Worm (Caenorhabditis elegans): ENCODE results near the gene C10G8.4.

The C10G8.4 gene

ce11 chrV:5330967-5331366 lies 19.2 kb downstream of the C10G8.4 start, which contains the start of gene srg-26:
srg-26 (plus strand) TSS chrV:5331267.
- TF ChIP-seq efl-1 (optimal IDR thresholded peaks at IDR 0.05) (no peak), efl-1 (GFP tag; optimal IDR thresholded peaks at IDR 0.05 in 1 of 2) (peak in 1 of 2 experiments; percentile 54), isw-1 (GFP tag; IDR thresholded peaks at IDR 0.05) (no peak), mab-9 (GFP tag; IDR thresholded peaks at IDR 0.05) (no peak), zag-1 (tag; optimal IDR thresholded peaks at IDR 0.05) (no peak), xbp-1 (tag; optimal IDR thresholded peaks at IDR 0.05) (no peak)

- TF ChIP-seq C16A3.4 (tag; optimal IDR thresholded peaks at IDR 0.05) (no peak), nhr-76 (tag; optimal IDR thresholded peaks at IDR 0.05) (no peak), F16B12.6 (tag; optimal IDR thresholded peaks at IDR 0.05) (no peak), mab-9 (GFP tag; IDR thresholded peaks at IDR 0.05) (no peak), pax-3 (tag; optimal IDR thresholded peaks at IDR 0.05) (no peak), zip-4 (GFP tag; optimal IDR thresholded peaks at IDR 0.05) (no peak), unc-98 (GFP tag; IDR thresholded peaks at IDR 0.05) (no peak), aha-1 (tag; optimal IDR thresholded peaks at IDR 0.05) (no peak), nhr-47 (tag; optimal IDR thresholded peaks at IDR 0.05) (no peak), xbp-1 (tag; optimal IDR thresholded peaks at IDR 0.05) (no peak), nhr-77 (tag; optimal IDR thresholded peaks at IDR 0.05) (no peak), blmp-1 (tag; optimal IDR thresholded peaks at IDR 0.05) (no peak), fos-1 (tag; optimal IDR thresholded peaks at IDR 0.05) (no peak), fkh-4 (tag; optimal IDR thresholded peaks at IDR 0.05; ENCODE audit: borderline replicate concordance) (no peak), hlh-4 (tag; optimal IDR thresholded peaks at IDR 0.05) (no peak), rnt-1 (tag; optimal IDR thresholded peaks at IDR 0.05) (no peak), nhr-11 (tag; optimal IDR thresholded peaks at IDR 0.05) (no peak), nhr-28 (tag; optimal IDR thresholded peaks at IDR 0.05) (no peak), ceh-63 (GFP tag; optimal IDR thresholded peaks at IDR 0.05) (no peak)
These were observed 22.9 kb downstream of the C10G8.4 start, which contains the start of gene srg-28 for ce11 chrV:5334588-5334987. srg-28 (plus strand) TSS chrV:5334888.

- TF ChIP-seq efl-1 (optimal IDR thresholded peaks at IDR 0.05) (no peak), efl-1 (GFP tag; optimal IDR thresholded peaks at IDR 0.05 in 1 of 2) (peak in 1 of 2 experiments; percentile 15), nhr-84 (tag; optimal IDR thresholded peaks at IDR 0.05) (no peak), ceh-8 (GFP tag; optimal IDR thresholded peaks at IDR 0.05) (peak; percentile 3)
These were observed 25.1 kb downstream of the C10G8.4 start, which contains the start of gene srg-29 for ce11 chrV:5336884-5337283. srg-29 (plus strand) TSS chrV:5337184.

- no peak for TF ChIP-seq lin-15B (tag; optimal IDR thresholded peaks at IDR 0.05)
- TF ChIP-seq zip-4 (GFP tag; optimal IDR thresholded peaks at IDR 0.05) = no peak
- no peak for TF ChIP-seq blmp-1 (tag; optimal IDR thresholded peaks at IDR 0.05)
- no peak for TF ChIP-seq nhr-76 (tag; optimal IDR thresholded peaks at IDR 0.05)
- TF ChIP-seq tlp-1 (tag; optimal IDR thresholded peaks at IDR 0.05) = no peak
- TF ChIP-seq efl-3 (GFP tag; optimal IDR thresholded peaks at IDR 0.05) = no peak
- TF ChIP-seq mab-9 (GFP tag; IDR thresholded peaks at IDR 0.05) = no peak
- no peak for TF ChIP-seq unc-62 (GFP tag; optimal IDR thresholded peaks at IDR 0.05)
- TF ChIP-seq mdl-1 (tag; optimal IDR thresholded peaks at IDR 0.05) = no peak
- no peak for TF ChIP-seq ceh-88 (GFP tag; IDR thresholded peaks at IDR 0.05)
- no peak for TF ChIP-seq lin-39 (tag; optimal IDR thresholded peaks at IDR 0.05)
- TF ChIP-seq snu-23 (GFP tag; optimal IDR thresholded peaks at IDR 0.05) = no peak
- TF ChIP-seq C16A3.4 (tag; optimal IDR thresholded peaks at IDR 0.05) = no peak
- no peak for TF ChIP-seq ceh-82 (tag; optimal IDR thresholded peaks at IDR 0.05)
These were observed 27.8 kb downstream of the C10G8.4 start, which contains the start of gene srg-27 for ce11 chrV:5339497-5339896. srg-27 (plus strand) TSS chrV:5339797.

ce11 chrV:5345419-5345818 lies 33.7 kb downstream of the C10G8.4 start, which contains the start of gene srg-25:
srg-25 (minus strand) TSS chrV:5345519.
- no peak for TF ChIP-seq skn-1 (tag; optimal IDR thresholded peaks at IDR 0.05)
- TF ChIP-seq tlp-1 (tag; optimal IDR thresholded peaks at IDR 0.05) = no peak
- TF ChIP-seq sup-37 (GFP tag; optimal IDR thresholded peaks at IDR 0.05) = no peak
- TF ChIP-seq fkh-8 (tag; optimal IDR thresholded peaks at IDR 0.05) = peak; percentile 17

Measured in whole organism, L1 larva.